Worm (Caenorhabditis elegans): ENCODE measurements around the gene swt-3.
A peak's percentile ranks its signal among the peaks of the same experiment; 100 is the strongest.

The swt-3 gene

ce11 chrIV:10795678-10796077 is 15.2 kb upstream of the swt-3 start (continued):
- TF ChIP-seq lin-15B (tag; optimal IDR thresholded peaks at IDR 0.05) (no peak), unc-130 (GFP tag; optimal IDR thresholded peaks at IDR 0.05) (no peak), ceh-82 (tag; optimal IDR thresholded peaks at IDR 0.05) (no peak), pqm-1 (tag; optimal IDR thresholded peaks at IDR 0.05) (peak; percentile 32), ces-1 (GFP tag; optimal IDR thresholded peaks at IDR 0.05) (no peak), zfp-3 (GFP tag; conservative IDR thresholded peaks at IDR 0.05) (no peak), mxl-3 (GFP tag; optimal IDR thresholded peaks at IDR 0.05) (no peak), egl-27 (tag; optimal IDR thresholded peaks at IDR 0.05) (no peak), dmd-8 (GFP tag; IDR thresholded peaks at IDR 0.05) (no peak), zag-1 (tag; optimal IDR thresholded peaks at IDR 0.05) (no peak), nhr-6 (tag; optimal IDR thresholded peaks at IDR 0.05) (no peak), dpl-1 (GFP tag; optimal IDR thresholded peaks at IDR 0.05) (no peak), Y48G9A.11 (GFP tag; IDR thresholded peaks at IDR 0.05) (no peak), snpc-4 (tag; optimal IDR thresholded peaks at IDR 0.05) (no peak), php-3 (GFP tag; IDR thresholded peaks at IDR 0.05) (peak; percentile 51; the same call in 1 of the 2 replicates), skn-1 (tag; optimal IDR thresholded peaks at IDR 0.05) (no peak), F44E2.7 (GFP tag; IDR thresholded peaks at IDR 0.05) (no peak), hlh-11 (tag; optimal IDR thresholded peaks at IDR 0.05) (peak; percentile 76), hlh-30 (tag; optimal IDR thresholded peaks at IDR 0.05; ENCODE audit: insufficient read depth) (peak; percentile 58), dve-1 (tag; optimal IDR thresholded peaks at IDR 0.05; ENCODE audit: insufficient read depth) (peak; percentile 82), egl-43 (GFP tag; IDR thresholded peaks at IDR 0.05) (no peak), daf-16 (GFP tag; optimal IDR thresholded peaks at IDR 0.05) (no peak), daf-16 (tag; optimal IDR thresholded peaks at IDR 0.05) (peak; percentile 96), ceh-62 (tag; optimal IDR thresholded peaks at IDR 0.05) (no peak), ceh-28 (tag; optimal IDR thresholded peaks at IDR 0.05) (no peak)

ce11 chrIV:10790353-10790752 is 9.9 kb upstream of the swt-3 start, which contains the start of gene pept-2:
Gene pept-2, plus strand, starts transcription at chrIV:10790653.
- TF ChIP-seq F49E8.2 (tag; optimal IDR thresholded peaks at IDR 0.05; ENCODE audit: borderline replicate concordance) (no peak), fos-1 (tag; optimal IDR thresholded peaks at IDR 0.05) (no peak), F10B5.3 (tag; optimal IDR thresholded peaks at IDR 0.05) (no peak)

- TF ChIP-seq ztf-7 (tag; optimal IDR thresholded peaks at IDR 0.05) (no peak), daf-8 (GFP tag; IDR thresholded peaks at IDR 0.05) (no peak), pha-4 (GFP tag; IDR thresholded peaks at IDR 0.05) (no peak), pha-4 (tag; optimal IDR thresholded peaks at IDR 0.05) (no peak), daf-19 (GFP tag; conservative IDR thresholded peaks at IDR 0.05) (no peak), set-16 (GFP tag; IDR thresholded peaks at IDR 0.05) (no peak), F49E8.2 (tag; optimal IDR thresholded peaks at IDR 0.05; ENCODE audit: borderline replicate concordance) (no peak), jun-1 (tag; optimal IDR thresholded peaks at IDR 0.05) (no peak), arid-1 (GFP tag; conservative IDR thresholded peaks at IDR 0.05) (no peak), lin-29 (GFP tag; IDR thresholded peaks at IDR 0.05) (no peak), madf-9 (GFP tag; conservative IDR thresholded peaks at IDR 0.05) (no peak), Y105C5A.15 (GFP tag; IDR thresholded peaks at IDR 0.05) (no peak), daf-12 (tag; optimal IDR thresholded peaks at IDR 0.05) (no peak), nhr-48 (tag; optimal IDR thresholded peaks at IDR 0.05) (no peak), ceh-82 (tag; optimal IDR thresholded peaks at IDR 0.05) (no peak), nhr-111 (GFP tag; optimal IDR thresholded peaks at IDR 0.05) (no peak), php-3 (GFP tag; IDR thresholded peaks at IDR 0.05) (no peak), Y75B8A.6 (GFP tag; IDR thresholded peaks at IDR 0.05) (no peak), hlh-30 (tag; optimal IDR thresholded peaks at IDR 0.05; ENCODE audit: insufficient read depth) (no peak), rbr-2 (tag; optimal IDR thresholded peaks at IDR 0.05) (no peak), ceh-32 (tag; optimal IDR thresholded peaks at IDR 0.05; ENCODE audit: poor library complexity) (no peak)
Observed at ce11 chrIV:10786731-10787130, 6.2 kb upstream of the swt-3 start, which contains the start of gene srd-7. Gene srd-7, minus strand, starts transcription at chrIV:10786831.

Data from whole organism, L4 larva.